Fruit fly (Drosophila melanogaster) whole organism, adult: Measurements from ENCODE around the gene Wwox.

Experiments
- CG11617 ChIP-seq: fragments of 200-800 bp; sonication (Bioruptor generic); optimal IDR thresholded peaks from 2 replicates; lab custom pipeline; 2017; ENCODE audit warnings: mild to moderate bottlenecking, missing biosample characterization, missing genetic modification reagents, missing genetic modification characterization
- CG1620 ChIP-seq: fragments of 200-800 bp; sonication (Bioruptor generic); optimal IDR thresholded peaks from 2 replicates; lab custom pipeline; 2016; ENCODE audit warnings: missing biosample characterization, missing genetic modification characterization
- Crg-1 ChIP-seq: fragments of 200-800 bp; sonication (Bioruptor generic); optimal IDR thresholded peaks from 2 replicates; lab custom pipeline; 2016; ENCODE audit warnings: missing biosample characterization, missing genetic modification characterization
- Mnt ChIP-seq: fragments of 200-800 bp; sonication (Bioruptor generic); optimal IDR thresholded peaks from 2 replicates; lab custom pipeline; 2016; ENCODE audit warnings: missing biosample characterization, mild to moderate bottlenecking, missing genetic modification characterization
- cnc ChIP-seq, 2 experiments: fragments of >200 bp; optimal IDR thresholded peaks; 2 replicates each; lab custom pipeline; 2017

dm6 chr2L:7997290-7998079 lies 6.6 kb downstream of the Wwox start:
- TF ChIP-seq Mnt (GFP tag; lab: Kevin White, UChicago) (no peak), Crg-1 (GFP tag; lab: Kevin White, UChicago) (no peak), CG11617 (GFP tag; lab: Kevin White, UChicago) (no peak), CG1620 (no peak), cnc (optimal IDR thresholded peaks at IDR 0.05; lab: Kevin White, UChicago) (no peak)
